Fruit fly (Drosophila melanogaster) whole organism, embryonic: ENCODE results near the gene CG7985.
A peak's percentile ranks its signal among the peaks of the same experiment; 100 is the strongest.

Experiments used
- Ada2b ChIP-seq: fragments of 200-800 bp; sonication (Bioruptor generic); IDR thresholded peaks from 2 replicates; pipeline ENCODE4 v1.3.6; 2022; ENCODE audit warnings: missing biosample characterization, missing genetic modification characterization
- CG10267 ChIP-seq: fragments of 200-800 bp; sonication (Bioruptor generic); optimal IDR thresholded peaks from 2 replicates; lab custom pipeline; 2018; ENCODE audit warnings: missing biosample characterization, mild to moderate bottlenecking, missing genetic modification characterization, moderate library complexity
- CG10565 ChIP-seq: fragments of 200-800 bp; sonication (Bioruptor generic); optimal IDR thresholded peaks from 3 replicates; lab custom pipeline; 2016; ENCODE audit warnings: missing biosample characterization, mild to moderate bottlenecking, missing genetic modification characterization
- CG11504 ChIP-seq: fragments of 200-800 bp; sonication (Bioruptor generic); optimal IDR thresholded peaks from 3 replicates; lab custom pipeline; 2019; ENCODE audit warnings: missing biosample characterization, mild to moderate bottlenecking, missing genetic modification characterization, moderate library complexity
- CG12219 ChIP-seq: fragments of 200-800 bp; sonication (Bioruptor generic); optimal IDR thresholded peaks from 3 replicates; lab custom pipeline; 2018; ENCODE audit warnings: missing biosample characterization, mild to moderate bottlenecking, missing genetic modification characterization
- CG14667 ChIP-seq: fragments of 200-800 bp; sonication (Bioruptor generic); IDR thresholded peaks from 2 replicates; pipeline ENCODE4 v1.3.6; 2022; ENCODE audit warnings: missing biosample characterization, missing genetic modification characterization
- CG17359 ChIP-seq: fragments of 200-800 bp; sonication (Bioruptor generic); optimal IDR thresholded peaks from 3 replicates; lab custom pipeline; 2018; ENCODE audit warnings: missing biosample characterization, mild to moderate bottlenecking, missing genetic modification characterization, moderate library complexity
- CG17385 ChIP-seq: fragments of 200-800 bp; sonication (Bioruptor generic); optimal IDR thresholded peaks from 3 replicates; lab custom pipeline; 2018; ENCODE audit warnings: missing biosample characterization, mild to moderate bottlenecking, missing genetic modification characterization
- CG18599 ChIP-seq: fragments of 200-800 bp; sonication (Bioruptor generic); optimal IDR thresholded peaks from 3 replicates; lab custom pipeline; 2017; ENCODE audit warnings: missing biosample characterization, missing genetic modification characterization, mild to moderate bottlenecking, moderate library complexity, missing genetic modification reagents
- CG2202 ChIP-seq: fragments of 200-800 bp; sonication (Bioruptor generic); optimal IDR thresholded peaks from 2 replicates; lab custom pipeline; 2018; ENCODE audit warnings: missing biosample characterization, mild to moderate bottlenecking, missing genetic modification characterization
- CG30431 ChIP-seq: fragments of 200-800 bp; sonication (Bioruptor generic); optimal IDR thresholded peaks from 2 replicates; lab custom pipeline; 2017; ENCODE audit warnings: missing biosample characterization, missing genetic modification characterization
- CG31441 ChIP-seq: fragments of 200-800 bp; sonication (Bioruptor generic); IDR thresholded peaks from 2 replicates; pipeline ENCODE4 v1.3.6; 2022; ENCODE audit warnings: missing biosample characterization, missing genetic modification characterization
- CG32532 ChIP-seq: fragments of 200-800 bp; sonication (Bioruptor generic); IDR thresholded peaks from 2 replicates; pipeline ENCODE4 v1.3.6; 2022; ENCODE audit warnings: missing biosample characterization, missing genetic modification characterization
- CG6272 ChIP-seq: fragments of 200-800 bp; sonication (Bioruptor generic); IDR thresholded peaks from 2 replicates; pipeline ENCODE4 v1.3.6; 2022; ENCODE audit warnings: missing biosample characterization, missing genetic modification characterization
- CG7987 ChIP-seq: fragments of 200-800 bp; sonication (Bioruptor generic); optimal IDR thresholded peaks from 2 replicates; lab custom pipeline; 2018; ENCODE audit warnings: missing biosample characterization, mild to moderate bottlenecking, missing genetic modification characterization, moderate library complexity
- CG8089 ChIP-seq: fragments of 200-800 bp; sonication (Bioruptor generic); optimal IDR thresholded peaks from 3 replicates; lab custom pipeline; 2016; ENCODE audit warnings: missing biosample characterization, missing genetic modification characterization
- CG9437 ChIP-seq: fragments of 200-800 bp; sonication (Bioruptor generic); optimal IDR thresholded peaks from 2 replicates; lab custom pipeline; 2018; ENCODE audit warnings: missing biosample characterization, mild to moderate bottlenecking, missing genetic modification characterization
- CG9797 ChIP-seq: fragments of 200-800 bp; sonication (Bioruptor generic); optimal IDR thresholded peaks from 3 replicates; lab custom pipeline; 2018; ENCODE audit warnings: missing biosample characterization, mild to moderate bottlenecking, missing genetic modification characterization
- D19A ChIP-seq: fragments of 200-800 bp; optimal IDR thresholded peaks from 3 replicates; lab custom pipeline; 2019; ENCODE audit warnings: missing biosample characterization, mild to moderate bottlenecking, missing genetic modification characterization, moderate library complexity
- Dek ChIP-seq: fragments of 200-800 bp; sonication (Bioruptor generic); optimal IDR thresholded peaks from 3 replicates; lab custom pipeline; 2019; ENCODE audit warnings: missing biosample characterization, mild to moderate bottlenecking, missing genetic modification characterization, moderate library complexity
- Dll ChIP-seq: fragments of 200-800 bp; sonication (Bioruptor generic); IDR thresholded peaks from 4 replicates; pipeline ENCODE4 v1.3.6; 2022; ENCODE audit warnings: missing biosample characterization, missing genetic modification characterization; ENCODE audit not compliant: partially characterized antibody
- Dp ChIP-seq: fragments of 200-800 bp; sonication (Bioruptor generic); optimal IDR thresholded peaks from 2 replicates; lab custom pipeline; 2018; ENCODE audit warnings: missing biosample characterization, mild to moderate bottlenecking, missing genetic modification characterization, moderate library complexity
- E2f1 ChIP-seq: fragments of 200-800 bp; sonication (Bioruptor generic); IDR thresholded peaks from 2 replicates; pipeline ENCODE4 v1.3.6; 2022; ENCODE audit warnings: missing biosample characterization, missing genetic modification characterization
- HmgZ ChIP-seq: fragments of 200-800 bp; sonication (Bioruptor generic); optimal IDR thresholded peaks from 2 replicates; lab custom pipeline; 2018; ENCODE audit warnings: missing biosample characterization, mild to moderate bottlenecking, missing genetic modification characterization
- Hr51 ChIP-seq, 2 experiments: fragments of 200-800 bp; sonication (Bioruptor generic); optimal IDR thresholded peaks; 2 replicates in 1 of 2; 3 replicates in 1 of 2; lab custom pipeline; 2016 to 2018; ENCODE audit warnings: missing biosample characterization in 2 of 2, missing genetic modification characterization in 2 of 2, mild to moderate bottlenecking in 1 of 2, moderate library complexity in 1 of 2
- Hr78 ChIP-seq, 2 experiments: fragments of 200-800 bp in 1 of 2; fragments of >200 bp in 1 of 2; sonication (Bioruptor generic) in 1 of 2; optimal IDR thresholded peaks; 2 replicates each; lab custom pipeline; 2017 to 2019; ENCODE audit warnings: missing biosample characterization in 2 of 2, missing genetic modification characterization in 2 of 2, mild to moderate bottlenecking in 1 of 2, moderate library complexity in 1 of 2
- MESR4 ChIP-seq: fragments of 200-800 bp; sonication (Bioruptor generic); optimal IDR thresholded peaks from 2 replicates; lab custom pipeline; 2018; ENCODE audit warnings: missing biosample characterization, mild to moderate bottlenecking, missing genetic modification characterization, moderate library complexity
- Ptx1 ChIP-seq: fragments of 200-800 bp; sonication (Bioruptor generic); IDR thresholded peaks from 2 replicates; pipeline ENCODE4 v1.3.6; 2022; ENCODE audit warnings: missing biosample characterization, missing genetic modification characterization
- Side ChIP-seq: fragments of 200-800 bp; sonication (Bioruptor generic); optimal IDR thresholded peaks from 2 replicates; lab custom pipeline; 2016; ENCODE audit warnings: missing biosample characterization, missing genetic modification characterization
- Spps ChIP-seq: fragments of 200-800 bp; sonication (Bioruptor generic); optimal IDR thresholded peaks from 2 replicates; lab custom pipeline; 2018; ENCODE audit warnings: missing biosample characterization, mild to moderate bottlenecking, missing genetic modification characterization
- Tbp ChIP-seq: fragments of >200 bp; optimal IDR thresholded peaks from 2 replicates; lab custom pipeline; 2018; ENCODE audit warnings: missing biosample characterization, missing genetic modification characterization
- bsh ChIP-seq, 2 experiments: fragments of 200-800 bp; sonication (Bioruptor generic); optimal IDR thresholded peaks; 2 replicates each; lab custom pipeline; 2017 to 2018; ENCODE audit warnings: mild to moderate bottlenecking in 2 of 2, missing biosample characterization in 2 of 2, missing genetic modification characterization in 2 of 2, moderate library complexity in 1 of 2
- btn ChIP-seq: fragments of 200-800 bp; sonication (Bioruptor generic); optimal IDR thresholded peaks from 2 replicates; lab custom pipeline; 2016; ENCODE audit warnings: missing biosample characterization, missing genetic modification characterization
- dati ChIP-seq: fragments of 200-800 bp; sonication (Bioruptor generic); IDR thresholded peaks from 2 replicates; pipeline ENCODE4 v1.3.6; 2022; ENCODE audit warnings: missing biosample characterization, missing genetic modification characterization
- fru ChIP-seq: fragments of >200 bp; optimal IDR thresholded peaks from 2 replicates; lab custom pipeline; 2017
- gfzf ChIP-seq: fragments of 200-800 bp; sonication (Bioruptor generic); optimal IDR thresholded peaks from 2 replicates; lab custom pipeline; 2016; ENCODE audit warnings: missing biosample characterization, mild to moderate bottlenecking, missing genetic modification characterization, moderate library complexity
- grn ChIP-seq: fragments of 200-800 bp; sonication (Bioruptor generic); optimal IDR thresholded peaks from 3 replicates; lab custom pipeline; 2017; ENCODE audit warnings: missing biosample characterization, missing genetic modification characterization
- gt ChIP-seq: fragments of 200-800 bp; sonication (Bioruptor generic); IDR thresholded peaks from 2 replicates; pipeline ENCODE4 v1.3.6; 2022; ENCODE audit warnings: missing biosample characterization, missing genetic modification characterization
- hb ChIP-seq: fragments of 200-800 bp; sonication (Bioruptor generic); IDR thresholded peaks from 3 replicates; pipeline ENCODE4 v1.3.6; 2022; ENCODE audit warnings: missing biosample characterization, missing genetic modification characterization; ENCODE audit not compliant: partially characterized antibody
- hth ChIP-seq: fragments of >200 bp; optimal IDR thresholded peaks from 2 replicates; lab custom pipeline; 2017; ENCODE audit warnings: inconsistent platforms
- inv ChIP-seq: fragments of 200-800 bp; sonication (Bioruptor generic); IDR thresholded peaks from 2 replicates; pipeline ENCODE4 v1.3.6; 2022; ENCODE audit warnings: missing biosample characterization, missing genetic modification characterization; ENCODE audit not compliant: partially characterized antibody
- nau ChIP-seq: fragments of 200-800 bp; sonication (Bioruptor generic); optimal IDR thresholded peaks from 3 replicates; lab custom pipeline; 2017; ENCODE audit warnings: missing biosample characterization, mild to moderate bottlenecking, missing genetic modification characterization, missing genetic modification reagents
- pan ChIP-seq, 4 experiments: fragments of >200 bp in 3 of 4; fragments of 200-800 bp in 1 of 4; sonication (Bioruptor generic) in 1 of 4; optimal IDR thresholded peaks in 3 of 4; IDR thresholded peaks in 1 of 4; 2 replicates each; pipeline versions ENCODE4 v1.3.6 to Lab custom; 2017 to 2022; ENCODE audit warnings: missing biosample characterization in 2 of 4, missing genetic modification characterization in 2 of 4, mixed read lengths in 1 of 4
- pho ChIP-seq: fragments of 200-800 bp; sonication (Bioruptor generic); optimal IDR thresholded peaks from 2 replicates; lab custom pipeline; 2016; ENCODE audit warnings: missing biosample characterization, missing genetic modification characterization
- ranshi ChIP-seq: fragments of 200-800 bp; sonication (Bioruptor generic); IDR thresholded peaks from 2 replicates; pipeline ENCODE4 v1.3.6; 2022; ENCODE audit warnings: missing biosample characterization, missing genetic modification characterization
- sr ChIP-seq: fragments of 200-800 bp; sonication (Bioruptor generic); IDR thresholded peaks from 3 replicates; pipeline ENCODE4 v1.3.6; 2022; ENCODE audit warnings: missing biosample characterization, missing genetic modification characterization
- ssp ChIP-seq: fragments of 200-800 bp; sonication (Bioruptor generic); IDR thresholded peaks from 2 replicates; pipeline ENCODE4 v1.3.6; 2022; ENCODE audit warnings: missing biosample characterization, missing genetic modification characterization
- stc ChIP-seq: fragments of 200-800 bp; sonication (Bioruptor generic); IDR thresholded peaks from 2 replicates; pipeline ENCODE4 v1.3.6; 2022; ENCODE audit warnings: missing biosample characterization, missing genetic modification characterization
- tx ChIP-seq: fragments of 200-800 bp; sonication (Bioruptor generic); optimal IDR thresholded peaks from 2 replicates; lab custom pipeline; 2016; ENCODE audit warnings: missing biosample characterization, missing genetic modification characterization

The CG7985 gene

DNA sequence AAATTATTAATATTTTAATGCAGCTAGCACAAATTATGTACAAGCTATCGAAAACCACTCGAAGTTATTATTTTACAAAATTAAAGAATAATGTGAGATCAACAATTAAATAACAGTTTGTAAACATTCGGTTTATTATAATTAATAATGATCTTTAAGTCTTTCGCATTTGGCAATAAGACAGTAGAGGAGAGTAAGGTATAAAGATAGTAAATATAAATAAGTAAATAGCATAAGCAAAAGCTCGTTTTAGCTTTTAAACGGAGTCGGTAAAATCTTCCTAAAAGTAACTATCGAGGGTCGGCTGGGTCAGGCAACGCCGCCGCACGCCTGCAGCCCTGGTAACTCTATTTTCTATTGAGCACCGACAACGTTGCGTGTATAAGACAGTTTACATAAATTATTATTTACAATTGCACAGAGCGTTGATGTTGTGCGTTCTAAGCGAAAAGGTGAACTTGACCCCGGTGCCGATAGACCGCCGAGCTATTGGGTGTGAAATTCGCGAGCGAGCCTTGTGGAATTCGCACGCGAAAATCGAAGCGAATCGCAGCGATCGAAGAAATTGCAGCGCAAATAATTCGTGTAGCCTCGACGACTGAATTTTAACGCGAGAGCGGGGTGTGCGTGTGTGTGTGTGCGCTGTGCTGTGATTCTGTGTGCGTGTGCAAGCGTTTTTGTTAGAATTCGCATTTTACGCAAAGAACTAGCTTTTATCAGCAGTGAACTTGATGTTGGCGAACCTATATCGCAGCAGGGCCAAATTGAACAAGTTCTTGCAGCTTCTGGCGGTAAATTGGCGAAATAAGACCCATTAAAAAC is 32.0 kb upstream of the CG7985 start, which contains the start of gene wrd (continued):
- TF ChIP-seq nau = peak; percentile 6
- no peak for TF ChIP-seq pho (GFP tag; lab: Kevin White, UChicago)
- TF ChIP-seq gfzf (GFP tag; lab: Kevin White, UChicago) = no peak
- peak; percentile 6 for TF ChIP-seq Dek (tag; lab: Kevin White, UChicago)
- TF ChIP-seq hb = no peak
- TF ChIP-seq D19A (tag; lab: Kevin White, UChicago) = peak; percentile 2
- TF ChIP-seq Spps (tag; lab: Kevin White, UChicago) = no peak
- TF ChIP-seq bsh (GFP tag; optimal IDR thresholded peaks at IDR 0.05; lab: Kevin White, UChicago) = no peak
- peak; percentile 27; the same call in 1 of the 2 replicates for TF ChIP-seq CG31441 (GFP tag; lab: Robert Waterston, UW)
- TF ChIP-seq Ptx1 (GFP tag; lab: Robert Waterston, UW) = no peak
- no peak for TF ChIP-seq tx (GFP tag; lab: Kevin White, UChicago)
- peak; percentile 22 for TF ChIP-seq CG17385 (GFP tag; lab: Kevin White, UChicago)
- no peak for TF ChIP-seq stc
- no peak for TF ChIP-seq Side (GFP tag; lab: Kevin White, UChicago)
- TF ChIP-seq dati (GFP tag; lab: Robert Waterston, UW) = no peak
- TF ChIP-seq CG14667 (GFP tag; lab: Robert Waterston, UW) = no peak
- no peak for TF ChIP-seq gt (GFP tag; lab: Robert Waterston, UW)
- TF ChIP-seq CG10267 (tag; lab: Kevin White, UChicago) = peak; percentile 3
- no peak for TF ChIP-seq Dp (GFP tag; lab: Kevin White, UChicago)
- no peak for TF ChIP-seq btn (GFP tag; lab: Kevin White, UChicago)
- no peak for TF ChIP-seq Dll (GFP tag; lab: Robert Waterston, UW)
- no peak for TF ChIP-seq CG6272 (GFP tag; lab: Robert Waterston, UW)
- no peak for TF ChIP-seq hth (lab: Kevin White, UChicago)
- no peak for TF ChIP-seq CG7987
- no peak for TF ChIP-seq fru (lab: Kevin White, UChicago)
- TF ChIP-seq CG18599 = no peak
- no peak for TF ChIP-seq inv (GFP tag; lab: Robert Waterston, UW)
- no peak for TF ChIP-seq CG30431 (GFP tag; lab: Kevin White, UChicago)
- TF ChIP-seq Hr51 (GFP tag; optimal IDR thresholded peaks at IDR 0.05; lab: Kevin White, UChicago) = peak in 1 of 2 experiments; percentile 40
- no peak for TF ChIP-seq ranshi (GFP tag; lab: Robert Waterston, UW)
- TF ChIP-seq Tbp = no peak
- TF ChIP-seq Ada2b (GFP tag; lab: Robert Waterston, UW) = no peak
- TF ChIP-seq CG12219 (GFP tag; lab: Kevin White, UChicago) = no peak
- peak; percentile 70 for TF ChIP-seq MESR4 (GFP tag; lab: Kevin White, UChicago)
- no peak for TF ChIP-seq pan (optimal IDR thresholded peaks at IDR 0.05; lab: Kevin White, UChicago)
- peak in 1 of 2 experiments; percentile 9 for TF ChIP-seq pan (GFP tag; optimal IDR thresholded peaks at IDR 0.05 in 1 of 2, IDR thresholded peaks at IDR 0.05 in 1 of 2)
- TF ChIP-seq CG2202 = no peak
- TF ChIP-seq ssp (GFP tag; lab: Robert Waterston, UW) = no peak
- TF ChIP-seq CG11504 = peak; percentile 49
- no peak for TF ChIP-seq CG8089 (GFP tag; lab: Kevin White, UChicago)
- TF ChIP-seq CG9797 (GFP tag; lab: Kevin White, UChicago) = no peak
- no peak for TF ChIP-seq Hr78 (GFP tag; optimal IDR thresholded peaks at IDR 0.05; lab: Kevin White, UChicago)
- TF ChIP-seq sr (GFP tag; lab: Robert Waterston, UW) = no peak
- no peak for TF ChIP-seq CG9437
- no peak for TF ChIP-seq E2f1 (GFP tag; lab: Robert Waterston, UW)
- TF ChIP-seq grn = no peak
- TF ChIP-seq HmgZ (tag; lab: Kevin White, UChicago) = peak; percentile 4
- no peak for TF ChIP-seq CG17359 (tag; lab: Kevin White, UChicago)
- TF ChIP-seq CG32532 = 0 out of 2 replicates have a peak, but pooled peaks have one; percentile 7
- TF ChIP-seq CG10565 (GFP tag; lab: Kevin White, UChicago) = no peak
